Fruit fly (Drosophila melanogaster) whole organism, adult: ENCODE measurements around the gene CG4982.

Experiments
- CG11617 ChIP-seq: fragments of 200-800 bp; sonication (Bioruptor generic); optimal IDR thresholded peaks from 2 replicates; lab custom pipeline; 2017; ENCODE audit warnings: mild to moderate bottlenecking, missing biosample characterization, missing genetic modification reagents, missing genetic modification characterization
- CG12768 ChIP-seq: fragments of 200-800 bp; sonication (Bioruptor generic); optimal IDR thresholded peaks from 2 replicates; lab custom pipeline; 2017; ENCODE audit warnings: missing biosample characterization, missing genetic modification characterization, mild to moderate bottlenecking, moderate library complexity, missing genetic modification reagents
- CG14711 ChIP-seq: fragments of 200-800 bp; sonication (Bioruptor generic); optimal IDR thresholded peaks from 2 replicates; lab custom pipeline; 2018; ENCODE audit warnings: missing biosample characterization, mild to moderate bottlenecking, missing genetic modification characterization, moderate library complexity
- CG1620 ChIP-seq: fragments of 200-800 bp; sonication (Bioruptor generic); optimal IDR thresholded peaks from 2 replicates; lab custom pipeline; 2016; ENCODE audit warnings: missing biosample characterization, missing genetic modification characterization
- CG5204 ChIP-seq: fragments of 200-800 bp; sonication (Bioruptor generic); optimal IDR thresholded peaks from 2 replicates; lab custom pipeline; 2016; ENCODE audit warnings: missing biosample characterization, missing genetic modification characterization
- CG7045 ChIP-seq: fragments of 200-800 bp; sonication (Bioruptor generic); optimal IDR thresholded peaks from 2 replicates; lab custom pipeline; 2017; ENCODE audit warnings: missing biosample characterization, mild to moderate bottlenecking, missing genetic modification characterization
- CG7101 ChIP-seq: fragments of 200-800 bp; sonication (Bioruptor generic); optimal IDR thresholded peaks from 2 replicates; lab custom pipeline; 2018; ENCODE audit warnings: missing biosample characterization, mild to moderate bottlenecking, missing genetic modification characterization, moderate library complexity
- Clk ChIP-seq: fragments of 200-800 bp; sonication (Bioruptor generic); optimal IDR thresholded peaks from 2 replicates; lab custom pipeline; 2017; ENCODE audit warnings: missing biosample characterization, missing genetic modification characterization
- Crg-1 ChIP-seq: fragments of 200-800 bp; sonication (Bioruptor generic); optimal IDR thresholded peaks from 2 replicates; lab custom pipeline; 2016; ENCODE audit warnings: missing biosample characterization, missing genetic modification characterization
- Hr96 ChIP-seq: fragments of 200-800 bp; sonication (Bioruptor generic); optimal IDR thresholded peaks from 2 replicates; lab custom pipeline; 2016; ENCODE audit warnings: missing biosample characterization, missing genetic modification characterization
- Mnt ChIP-seq: fragments of 200-800 bp; sonication (Bioruptor generic); optimal IDR thresholded peaks from 2 replicates; lab custom pipeline; 2016; ENCODE audit warnings: missing biosample characterization, mild to moderate bottlenecking, missing genetic modification characterization
- bab1 ChIP-seq: fragments of 200-800 bp; sonication (Bioruptor generic); optimal IDR thresholded peaks from 3 replicates; lab custom pipeline; 2019; ENCODE audit warnings: missing biosample characterization, mild to moderate bottlenecking, missing genetic modification characterization, moderate library complexity
- cic ChIP-seq: fragments of 200-800 bp; sonication (Bioruptor generic); optimal IDR thresholded peaks from 2 replicates; lab custom pipeline; 2017; ENCODE audit warnings: missing biosample characterization, mild to moderate bottlenecking, missing genetic modification characterization, moderate library complexity
- cnc ChIP-seq, 2 experiments: fragments of >200 bp; optimal IDR thresholded peaks; 2 replicates each; lab custom pipeline; 2017
- kay ChIP-seq: fragments of 200-800 bp; sonication (Bioruptor generic); peaks from one replicate; lab custom pipeline; 2016; ENCODE audit warnings: missing biosample characterization, missing genetic modification characterization, borderline replicate concordance
- ovo ChIP-seq: fragments of 200-800 bp; sonication (Bioruptor generic); optimal IDR thresholded peaks from 2 replicates; lab custom pipeline; 2016; ENCODE audit warnings: missing biosample characterization, missing genetic modification characterization
- pad ChIP-seq: fragments of 200-800 bp; sonication (Bioruptor generic); optimal IDR thresholded peaks from 3 replicates; lab custom pipeline; 2017; ENCODE audit warnings: missing biosample characterization, missing genetic modification characterization, mild to moderate bottlenecking, moderate library complexity, missing genetic modification reagents
- tj ChIP-seq: fragments of 200-800 bp; sonication (Bioruptor generic); optimal IDR thresholded peaks from 3 replicates; lab custom pipeline; 2017; ENCODE audit warnings: missing biosample characterization, mild to moderate bottlenecking, missing genetic modification characterization, moderate library complexity
- toe ChIP-seq: fragments of 200-800 bp; sonication (Bioruptor generic); optimal IDR thresholded peaks from 2 replicates; lab custom pipeline; 2016; ENCODE audit warnings: missing biosample characterization, missing genetic modification characterization

Gene CG4982

DNA sequence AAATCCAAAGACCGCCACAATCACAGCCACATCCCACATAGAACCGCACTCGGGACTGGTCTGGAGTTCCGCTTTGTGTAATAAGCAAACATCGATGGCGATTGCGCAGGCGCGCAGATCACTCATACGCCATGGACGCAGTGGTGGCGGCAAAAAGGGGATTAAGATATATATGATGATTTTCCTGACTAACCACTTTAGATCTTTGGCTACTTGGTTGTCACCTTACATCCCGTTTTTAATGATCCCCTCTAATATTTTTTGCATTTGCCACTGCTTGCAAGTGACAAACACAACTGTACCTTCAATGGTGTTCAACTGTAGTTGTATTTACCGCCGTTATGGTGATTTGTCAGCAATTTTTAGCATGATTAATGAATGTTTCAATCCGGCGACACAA, 8.7 kb downstream of the CG4982 start:
- TF ChIP-seq Crg-1 (GFP tag; lab: Kevin White, UChicago), result no peak
- TF ChIP-seq CG5204, result peak; percentile 32
- TF ChIP-seq CG14711, result no peak
- no peak for TF ChIP-seq Hr96 (GFP tag; lab: Kevin White, UChicago)
- TF ChIP-seq cnc (optimal IDR thresholded peaks at IDR 0.05; lab: Kevin White, UChicago), result no peak
- TF ChIP-seq CG12768, result no peak

dm6 chr3L:16313985-16314384, 12.7 kb downstream of the CG4982 start, which contains the start of gene CG13062:
Gene CG13062 (plus strand): TSS chr3L:16314285.
- TF ChIP-seq ovo (no peak), CG1620 (GFP tag; lab: Kevin White, UChicago) (no peak), CG11617 (no peak), Crg-1 (GFP tag; lab: Kevin White, UChicago) (no peak)

- TF ChIP-seq CG12768 (no peak), CG1620 (GFP tag; lab: Kevin White, UChicago) (no peak), Crg-1 (GFP tag; lab: Kevin White, UChicago) (no peak), ovo (no peak), Clk (no peak), cnc (optimal IDR thresholded peaks at IDR 0.05; lab: Kevin White, UChicago) (no peak), CG5204 (no peak), toe (GFP tag; lab: Kevin White, UChicago) (no peak), CG7101 (tag; lab: Kevin White, UChicago) (no peak), CG14711 (no peak), pad (no peak), kay (GFP tag; lab: Kevin White, UChicago) (no peak)
These were observed 16.5 kb downstream of the CG4982 start, which contains the start of gene Nplp3 for dm6 chr3L:16317724-16318123. Gene Nplp3 (plus strand): TSS chr3L:16318024.

dm6 chr3L:16319399-16319906, 18.2 kb downstream of the CG4982 start, which contains the start of the genes CG13041 and CG13060:
Gene CG13041 (minus strand): TSS chr3L:16319526.
Gene CG13060 (plus strand): TSS chr3L:16319856.
- TF ChIP-seq Crg-1 (GFP tag; lab: Kevin White, UChicago) (no peak), pad (no peak), kay (GFP tag; lab: Kevin White, UChicago) (no peak), ovo (no peak), CG11617 (no peak), cnc (optimal IDR thresholded peaks at IDR 0.05; lab: Kevin White, UChicago) (no peak), Clk (no peak), CG7101 (tag; lab: Kevin White, UChicago) (no peak), CG1620 (GFP tag; lab: Kevin White, UChicago) (no peak)

dm6 chr3L:16321172-16321571, 19.9 kb downstream of the CG4982 start, which contains the start of gene CG42718:
Gene CG42718 (minus strand): TSS chr3L:16321272.
- TF ChIP-seq tj, result no peak
- no peak for TF ChIP-seq cic (GFP tag; lab: Kevin White, UChicago)
- no peak for TF ChIP-seq CG14711
- TF ChIP-seq Hr96 (GFP tag; lab: Kevin White, UChicago), result no peak
- TF ChIP-seq Mnt (GFP tag; lab: Kevin White, UChicago), result no peak
- no peak for TF ChIP-seq CG11617
- no peak for TF ChIP-seq toe (GFP tag; lab: Kevin White, UChicago)
- TF ChIP-seq kay (GFP tag; lab: Kevin White, UChicago), result no peak
- no peak for TF ChIP-seq bab1
- TF ChIP-seq CG7045 (GFP tag; lab: Kevin White, UChicago), result no peak
- TF ChIP-seq CG1620 (GFP tag; lab: Kevin White, UChicago), result no peak

dm6 chr3L:16323372-16323771, 22.1 kb downstream of the CG4982 start, which contains the start of gene CG13059:
Gene CG13059 (plus strand): TSS chr3L:16323672.
- TF ChIP-seq Crg-1 (GFP tag; lab: Kevin White, UChicago) (no peak), Clk (no peak), CG5204 (no peak), Hr96 (GFP tag; lab: Kevin White, UChicago) (no peak), toe (GFP tag; lab: Kevin White, UChicago) (no peak), bab1 (no peak), kay (GFP tag; lab: Kevin White, UChicago) (no peak), tj (no peak), CG11617 (no peak), cic (GFP tag; lab: Kevin White, UChicago) (no peak), CG7045 (GFP tag; lab: Kevin White, UChicago) (no peak), CG14711 (no peak), cnc (optimal IDR thresholded peaks at IDR 0.05; lab: Kevin White, UChicago) (no peak)

DNA sequence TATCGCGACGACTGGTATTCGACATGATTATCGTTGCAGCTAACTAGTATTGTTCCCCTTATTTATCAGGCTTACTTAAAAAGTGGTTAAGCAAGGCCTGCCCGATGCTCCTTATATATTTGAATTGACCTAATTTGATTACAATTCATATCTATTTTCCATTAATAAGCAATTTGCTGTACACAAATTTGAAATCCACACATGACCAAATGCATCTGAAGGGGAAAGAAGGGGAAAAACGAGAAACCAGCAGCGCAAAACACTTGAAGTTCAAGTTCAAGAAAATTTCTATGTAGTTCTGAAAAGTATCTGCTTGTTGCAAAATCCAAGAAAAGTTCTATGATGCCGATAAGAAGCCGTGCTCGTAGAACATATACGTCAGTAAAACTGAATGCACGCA, 25.4 kb downstream of the CG4982 start, which contains the start of the genes CG13040 and CG13039:
CG13040 (minus strand) TSS at position 101 of the 400 bp plus-strand sequence.
CG13039 (minus strand) TSS at position 106 of the 400 bp plus-strand sequence.
- TF ChIP-seq Clk (no peak), CG12768 (no peak), Hr96 (GFP tag; lab: Kevin White, UChicago) (no peak), CG14711 (no peak), CG7045 (GFP tag; lab: Kevin White, UChicago) (no peak), cic (GFP tag; lab: Kevin White, UChicago) (no peak), Mnt (GFP tag; lab: Kevin White, UChicago) (no peak), CG1620 (GFP tag; lab: Kevin White, UChicago) (no peak), CG11617 (no peak), CG7101 (tag; lab: Kevin White, UChicago) (no peak), kay (GFP tag; lab: Kevin White, UChicago) (no peak), bab1 (no peak)
